Worm (Caenorhabditis elegans): Measurements from ENCODE around the gene tbc-17.
"Not testable (repeated sequence)": the region's sequence is repeated elsewhere in the genome, so short reads cannot be mapped to it uniquely, and the experiment has no call there.

DNA sequence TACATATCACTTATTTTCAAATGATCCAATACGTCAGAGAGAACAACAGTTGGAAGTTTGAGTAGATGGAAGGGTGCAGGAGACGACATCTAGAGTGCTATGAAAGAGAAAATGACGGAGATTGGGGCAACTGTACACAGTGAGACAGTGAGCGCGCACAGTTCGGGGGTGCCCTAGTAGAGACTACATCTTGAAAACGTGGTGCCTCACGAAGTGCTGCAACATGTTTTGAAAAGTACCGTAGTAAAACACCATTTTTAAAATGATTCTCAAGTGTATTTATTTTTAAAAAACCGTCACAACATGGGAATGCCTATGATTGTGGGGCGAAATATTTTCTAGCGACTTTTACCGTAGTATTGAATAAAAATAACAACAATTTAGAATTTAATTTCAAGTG is 59.5 kb downstream of the tbc-17 start, which contains the start of gene Y46G5A.39:
- not testable (repeated sequence) for TF ChIP-seq ama-1 (optimal IDR thresholded peaks at IDR 0.05); B0310.2 (tag; optimal IDR thresholded peaks at IDR 0.05)
